Worm (Caenorhabditis elegans) whole organism, L3 larva: Measurements from ENCODE around the gene ttc-4.
"Not testable (repeated sequence)": the region's sequence is repeated elsewhere in the genome, so short reads cannot be mapped to it uniquely, and the experiment has no call there.

Experiments
- ceh-82 ChIP-seq: fragments of 150-350 bp; optimal IDR thresholded peaks from 2 replicates; lab custom pipeline; 2014; ENCODE audit warnings: missing biosample characterization, missing genetic modification characterization
- daf-12 ChIP-seq: fragments of 150-350 bp; optimal IDR thresholded peaks from 2 replicates; lab custom pipeline; 2014; ENCODE audit warnings: missing biosample characterization, missing genetic modification reagents, missing genetic modification characterization
- nhr-11 ChIP-seq: fragments of 150-350 bp; optimal IDR thresholded peaks from 2 replicates; lab custom pipeline; 2014; ENCODE audit warnings: missing biosample characterization, missing genetic modification characterization
- nhr-28 ChIP-seq: fragments of 150-350 bp; optimal IDR thresholded peaks from 2 replicates; lab custom pipeline; 2014; ENCODE audit warnings: missing biosample characterization, missing genetic modification characterization
- nhr-77 ChIP-seq: fragments of 150-350 bp; optimal IDR thresholded peaks from 2 replicates; lab custom pipeline; 2014; ENCODE audit warnings: missing biosample characterization, missing genetic modification characterization
- pha-4 ChIP-seq: fragments of 150-350 bp; optimal IDR thresholded peaks from 2 replicates; lab custom pipeline; 2014; ENCODE audit warnings: missing biosample characterization, missing genetic modification reagents, missing genetic modification characterization
- unc-39 ChIP-seq: sonication (generic microtip); optimal IDR thresholded peaks from 4 replicates; lab custom pipeline; 2017; ENCODE audit warnings: missing biosample characterization, missing genetic modification characterization

DNA sequence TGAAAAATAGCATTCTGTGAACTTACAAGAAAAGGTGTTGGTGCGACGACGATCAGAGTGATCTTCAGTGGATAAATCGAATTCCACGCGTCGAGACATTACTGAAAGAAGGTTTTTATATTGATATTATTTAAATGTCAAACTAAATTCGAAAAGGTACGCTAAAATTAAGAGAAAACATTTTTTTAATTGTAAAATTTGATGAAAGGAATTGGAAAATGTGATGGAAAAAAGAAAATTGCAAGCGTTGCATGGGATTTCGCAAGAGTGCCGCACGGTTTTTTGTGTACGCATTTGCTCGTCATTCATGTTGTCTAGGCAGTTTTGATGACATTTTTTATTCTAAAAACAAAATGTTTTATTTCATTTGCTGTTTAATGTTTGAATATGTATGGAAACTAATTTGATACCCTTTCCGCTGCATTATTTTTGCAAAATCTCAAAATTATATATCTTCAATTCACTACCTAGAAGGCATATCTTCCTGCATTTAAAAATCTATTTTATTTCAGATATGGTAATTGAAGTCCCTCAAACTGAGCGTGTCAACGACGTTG, 27.9 kb downstream of the ttc-4 start, which contains the start of the genes eif-3.L and npl-4.2:
- not testable (repeated sequence) for TF ChIP-seq daf-12 (tag; lab: Kevin White, UChicago); ceh-82 (tag; lab: Kevin White, UChicago); nhr-28; nhr-77 (tag; lab: Kevin White, UChicago); unc-39; nhr-11 (tag; lab: Kevin White, UChicago); pha-4
